Fruit fly (Drosophila melanogaster) whole organism, adult: ENCODE measurements around the gene CG17141.

Experiments
- CG11617 ChIP-seq: fragments of 200-800 bp; sonication (Bioruptor generic); optimal IDR thresholded peaks from 2 replicates; lab custom pipeline; 2017; ENCODE audit warnings: mild to moderate bottlenecking, missing biosample characterization, missing genetic modification reagents, missing genetic modification characterization
- CG1620 ChIP-seq: fragments of 200-800 bp; sonication (Bioruptor generic); optimal IDR thresholded peaks from 2 replicates; lab custom pipeline; 2016; ENCODE audit warnings: missing biosample characterization, missing genetic modification characterization
- CG33017 ChIP-seq: fragments of 200-800 bp; sonication (Bioruptor generic); optimal IDR thresholded peaks from 2 replicates; lab custom pipeline; 2018; ENCODE audit warnings: missing biosample characterization, mild to moderate bottlenecking, missing genetic modification characterization, moderate library complexity
- CG7101 ChIP-seq: fragments of 200-800 bp; sonication (Bioruptor generic); optimal IDR thresholded peaks from 2 replicates; lab custom pipeline; 2018; ENCODE audit warnings: missing biosample characterization, mild to moderate bottlenecking, missing genetic modification characterization, moderate library complexity
- Clk ChIP-seq: fragments of 200-800 bp; sonication (Bioruptor generic); optimal IDR thresholded peaks from 2 replicates; lab custom pipeline; 2017; ENCODE audit warnings: missing biosample characterization, missing genetic modification characterization
- Crg-1 ChIP-seq: fragments of 200-800 bp; sonication (Bioruptor generic); optimal IDR thresholded peaks from 2 replicates; lab custom pipeline; 2016; ENCODE audit warnings: missing biosample characterization, missing genetic modification characterization
- Hr96 ChIP-seq: fragments of 200-800 bp; sonication (Bioruptor generic); optimal IDR thresholded peaks from 2 replicates; lab custom pipeline; 2016; ENCODE audit warnings: missing biosample characterization, missing genetic modification characterization
- bab1 ChIP-seq: fragments of 200-800 bp; sonication (Bioruptor generic); optimal IDR thresholded peaks from 3 replicates; lab custom pipeline; 2019; ENCODE audit warnings: missing biosample characterization, mild to moderate bottlenecking, missing genetic modification characterization, moderate library complexity
- pad ChIP-seq: fragments of 200-800 bp; sonication (Bioruptor generic); optimal IDR thresholded peaks from 3 replicates; lab custom pipeline; 2017; ENCODE audit warnings: missing biosample characterization, missing genetic modification characterization, mild to moderate bottlenecking, moderate library complexity, missing genetic modification reagents
- tj ChIP-seq: fragments of 200-800 bp; sonication (Bioruptor generic); optimal IDR thresholded peaks from 3 replicates; lab custom pipeline; 2017; ENCODE audit warnings: missing biosample characterization, mild to moderate bottlenecking, missing genetic modification characterization, moderate library complexity
- toe ChIP-seq: fragments of 200-800 bp; sonication (Bioruptor generic); optimal IDR thresholded peaks from 2 replicates; lab custom pipeline; 2016; ENCODE audit warnings: missing biosample characterization, missing genetic modification characterization

DNA sequence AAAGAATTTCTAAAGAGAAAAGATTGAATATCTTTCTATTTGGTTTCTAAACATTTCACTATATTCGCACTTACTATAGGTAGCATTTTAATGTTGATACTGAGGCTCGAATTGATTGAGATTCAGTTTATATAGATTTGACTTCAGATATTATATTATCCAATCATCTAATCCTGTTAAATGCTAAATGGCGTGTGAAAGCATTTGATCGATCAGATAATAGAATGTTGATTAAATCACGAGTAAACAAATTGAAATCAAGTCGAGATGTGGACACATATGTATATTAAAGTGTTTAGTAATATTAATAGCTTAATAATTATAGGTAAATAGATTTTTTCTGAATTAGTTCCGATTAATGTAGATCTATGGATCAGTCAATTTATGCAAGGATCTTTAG is 23.5 kb upstream of the CG17141 start, which contains the start of gene CG43094:
- TF ChIP-seq CG1620 (GFP tag; lab: Kevin White, UChicago) (no peak), toe (no peak), pad (GFP tag; lab: Kevin White, UChicago) (no peak), bab1 (GFP tag; lab: Kevin White, UChicago) (no peak), CG7101 (tag; lab: Kevin White, UChicago) (no peak), Crg-1 (GFP tag; lab: Kevin White, UChicago) (no peak), CG11617 (no peak), CG33017 (tag; lab: Kevin White, UChicago) (no peak), Hr96 (GFP tag; lab: Kevin White, UChicago) (no peak), Clk (no peak), tj (no peak)
